Fruit fly (Drosophila melanogaster) whole organism, embryonic: ENCODE data around the gene CG16734.

Source experiments
- Ada2b ChIP-seq: fragments of 200-800 bp; sonication (Bioruptor generic); IDR thresholded peaks from 2 replicates; pipeline ENCODE4 v1.3.6; 2022; ENCODE audit warnings: missing biosample characterization, missing genetic modification characterization
- Antp ChIP-seq: fragments of 200-800 bp; sonication (Bioruptor generic); optimal IDR thresholded peaks from 3 replicates; lab custom pipeline; 2016; ENCODE audit warnings: missing biosample characterization, missing genetic modification characterization
- CG11247 ChIP-seq: fragments of 200-800 bp; sonication (Bioruptor generic); IDR thresholded peaks from 2 replicates; pipeline ENCODE4 v1.3.6; 2022; ENCODE audit warnings: missing biosample characterization, missing genetic modification characterization
- CG13123 ChIP-seq: fragments of 200-800 bp; sonication (Bioruptor generic); optimal IDR thresholded peaks from 2 replicates; lab custom pipeline; 2016; ENCODE audit warnings: missing biosample characterization, missing genetic modification characterization
- CG15696 ChIP-seq: fragments of 200-800 bp; sonication (Bioruptor generic); optimal IDR thresholded peaks from 2 replicates; lab custom pipeline; 2019; ENCODE audit warnings: missing biosample characterization, mild to moderate bottlenecking, missing genetic modification characterization, moderate library complexity
- CG16779 ChIP-seq: fragments of 200-800 bp; sonication (Bioruptor generic); IDR thresholded peaks from 2 replicates; pipeline ENCODE4 v1.3.6; 2022; ENCODE audit warnings: missing biosample characterization, missing genetic modification characterization
- CG17359 ChIP-seq: fragments of 200-800 bp; sonication (Bioruptor generic); optimal IDR thresholded peaks from 3 replicates; lab custom pipeline; 2018; ENCODE audit warnings: missing biosample characterization, mild to moderate bottlenecking, missing genetic modification characterization, moderate library complexity
- CG18011 ChIP-seq: fragments of 200-800 bp; sonication (Bioruptor generic); optimal IDR thresholded peaks from 2 replicates; lab custom pipeline; 2017; ENCODE audit warnings: missing biosample characterization, missing genetic modification characterization, mild to moderate bottlenecking, moderate library complexity, missing genotype
- CG2116 ChIP-seq: fragments of 200-800 bp; sonication (Bioruptor generic); optimal IDR thresholded peaks from 3 replicates; lab custom pipeline; 2018; ENCODE audit warnings: missing biosample characterization, mild to moderate bottlenecking, missing genetic modification characterization
- CG2678 ChIP-seq: fragments of 200-800 bp; sonication (Bioruptor generic); optimal IDR thresholded peaks from 3 replicates; lab custom pipeline; 2019; ENCODE audit warnings: missing biosample characterization, mild to moderate bottlenecking, missing genetic modification characterization, moderate library complexity
- CG32772 ChIP-seq: fragments of 200-800 bp; sonication (Bioruptor generic); IDR thresholded peaks from 2 replicates; pipeline ENCODE4 v1.3.6; 2022; ENCODE audit warnings: missing biosample characterization, missing genetic modification characterization
- CG34376 ChIP-seq: fragments of 200-800 bp; sonication (Bioruptor generic); optimal IDR thresholded peaks from 2 replicates; lab custom pipeline; 2018; ENCODE audit warnings: missing biosample characterization, mild to moderate bottlenecking, missing genetic modification characterization
- CG4282 ChIP-seq: fragments of 200-800 bp; sonication (Bioruptor generic); optimal IDR thresholded peaks from 2 replicates; lab custom pipeline; 2016; ENCODE audit warnings: missing biosample characterization, missing genetic modification characterization
- CG4404 ChIP-seq: fragments of 200-800 bp; sonication (Bioruptor generic); IDR thresholded peaks from 2 replicates; pipeline ENCODE4 v1.3.6; 2022; ENCODE audit warnings: missing biosample characterization, missing genetic modification characterization
- CG4730 ChIP-seq: fragments of 200-800 bp; sonication (Bioruptor generic); IDR thresholded peaks from 2 replicates; pipeline ENCODE4 v1.3.6; 2022; ENCODE audit warnings: missing biosample characterization, missing genetic modification characterization
- CG5245 ChIP-seq: fragments of 200-800 bp; sonication (Bioruptor generic); optimal IDR thresholded peaks from 3 replicates; lab custom pipeline; 2016; ENCODE audit warnings: missing biosample characterization, missing genetic modification characterization
- CG6765 ChIP-seq: fragments of 200-800 bp; sonication (Bioruptor generic); optimal IDR thresholded peaks from 3 replicates; lab custom pipeline; 2017; ENCODE audit warnings: missing biosample characterization, mild to moderate bottlenecking, missing genetic modification characterization
- CG7372 ChIP-seq: fragments of 200-800 bp; sonication (Bioruptor generic); IDR thresholded peaks from 2 replicates; pipeline ENCODE4 v1.3.6; 2022; ENCODE audit warnings: missing biosample characterization, missing genetic modification characterization
- CG8089 ChIP-seq: fragments of 200-800 bp; sonication (Bioruptor generic); optimal IDR thresholded peaks from 3 replicates; lab custom pipeline; 2016; ENCODE audit warnings: missing biosample characterization, missing genetic modification characterization
- CG9817 ChIP-seq: fragments of 200-800 bp; sonication (Bioruptor generic); optimal IDR thresholded peaks from 2 replicates; lab custom pipeline; 2018; ENCODE audit warnings: missing biosample characterization, mild to moderate bottlenecking, missing genetic modification characterization, moderate library complexity
- Drgx ChIP-seq: fragments of 200-800 bp; sonication (Bioruptor generic); IDR thresholded peaks from 2 replicates; pipeline ENCODE4 v1.3.6; 2022; ENCODE audit warnings: missing biosample characterization, missing genetic modification characterization
- E2f2 ChIP-seq: fragments of 200-800 bp; sonication (Bioruptor generic); IDR thresholded peaks from 2 replicates; pipeline ENCODE4 v1.3.6; 2022; ENCODE audit warnings: missing biosample characterization, missing genetic modification characterization
- Eip74EF ChIP-seq, 2 experiments: fragments of 200-800 bp in 1 of 2; fragments of >200 bp in 1 of 2; sonication (Bioruptor generic) in 1 of 2; optimal IDR thresholded peaks; 2 replicates each; lab custom pipeline; 2017 to 2019; ENCODE audit warnings: missing biosample characterization in 2 of 2, missing genetic modification characterization in 2 of 2, mild to moderate bottlenecking in 1 of 2, moderate library complexity in 1 of 2
- Elba2 ChIP-seq: fragments of 200-800 bp; sonication (Bioruptor generic); optimal IDR thresholded peaks from 3 replicates; lab custom pipeline; 2016; ENCODE audit warnings: missing biosample characterization, missing genetic modification characterization
- Ets65A ChIP-seq: fragments of 200-800 bp; sonication (Bioruptor generic); peaks from one replicate; lab custom pipeline; 2016; ENCODE audit warnings: missing biosample characterization, missing genetic modification characterization
- HLH3B ChIP-seq: fragments of 200-800 bp; sonication (Bioruptor generic); IDR thresholded peaks from 2 replicates; pipeline ENCODE4 v1.3.6; 2022; ENCODE audit warnings: missing biosample characterization, missing genetic modification characterization
- HLHmδ ChIP-seq: fragments of 200-800 bp; sonication (Bioruptor generic); optimal IDR thresholded peaks from 2 replicates; lab custom pipeline; 2018; ENCODE audit warnings: missing biosample characterization, mild to moderate bottlenecking, missing genetic modification characterization, moderate library complexity
- HmgD ChIP-seq: fragments of 200-800 bp; sonication (Bioruptor generic); optimal IDR thresholded peaks from 3 replicates; lab custom pipeline; 2016; ENCODE audit warnings: missing biosample characterization, missing genetic modification characterization
- Lhr ChIP-seq: fragments of 200-800 bp; sonication (Bioruptor generic); optimal IDR thresholded peaks from 3 replicates; lab custom pipeline; 2017; ENCODE audit warnings: mild to moderate bottlenecking, missing biosample characterization, missing genetic modification reagents, missing genetic modification characterization
- Mes4 ChIP-seq: fragments of 200-800 bp; sonication (Bioruptor generic); optimal IDR thresholded peaks from 2 replicates; lab custom pipeline; 2016; ENCODE audit warnings: missing biosample characterization, missing genetic modification characterization
- NC2α ChIP-seq: fragments of 200-800 bp; sonication (Bioruptor generic); optimal IDR thresholded peaks from 2 replicates; lab custom pipeline; 2016; ENCODE audit warnings: missing biosample characterization, missing genetic modification characterization
- Nf-YB ChIP-seq: fragments of 200-800 bp; sonication (Bioruptor generic); optimal IDR thresholded peaks from 3 replicates; lab custom pipeline; 2019; ENCODE audit warnings: missing biosample characterization, mild to moderate bottlenecking, missing genetic modification characterization, moderate library complexity
- btn ChIP-seq: fragments of 200-800 bp; sonication (Bioruptor generic); optimal IDR thresholded peaks from 2 replicates; lab custom pipeline; 2016; ENCODE audit warnings: missing biosample characterization, missing genetic modification characterization
- ci ChIP-seq: fragments of 200-800 bp; sonication (Bioruptor generic); IDR thresholded peaks from 3 replicates; pipeline ENCODE4 v1.3.6; 2022; ENCODE audit warnings: missing biosample characterization, missing genetic modification characterization
- crc ChIP-seq: fragments of 200-800 bp; sonication (Bioruptor generic); optimal IDR thresholded peaks from 2 replicates; lab custom pipeline; 2016; ENCODE audit warnings: missing biosample characterization, missing genetic modification characterization
- crp ChIP-seq, 2 experiments: fragments of 200-800 bp; sonication (Bioruptor generic); optimal IDR thresholded peaks; 2 replicates in 1 of 2; 3 replicates in 1 of 2; lab custom pipeline; 2017; ENCODE audit warnings: missing biosample characterization in 2 of 2, missing genetic modification characterization in 2 of 2, mild to moderate bottlenecking in 1 of 2, moderate library complexity in 1 of 2
- danr ChIP-seq: fragments of 200-800 bp; sonication (Bioruptor generic); IDR thresholded peaks from 2 replicates; pipeline ENCODE4 v1.3.6; 2022; ENCODE audit warnings: missing biosample characterization, missing genetic modification characterization
- fru ChIP-seq: fragments of >200 bp; optimal IDR thresholded peaks from 2 replicates; lab custom pipeline; 2017
- gcm2 ChIP-seq: fragments of 200-800 bp; sonication (Bioruptor generic); optimal IDR thresholded peaks from 2 replicates; lab custom pipeline; 2016; ENCODE audit warnings: missing biosample characterization, missing genetic modification characterization
- gem ChIP-seq: fragments of 200-800 bp; sonication (Bioruptor generic); optimal IDR thresholded peaks from 2 replicates; lab custom pipeline; 2019; ENCODE audit warnings: missing biosample characterization, mild to moderate bottlenecking, missing genetic modification characterization, moderate library complexity
- lab ChIP-seq: fragments of 200-800 bp; sonication (Bioruptor generic); optimal IDR thresholded peaks from 3 replicates; lab custom pipeline; 2017; ENCODE audit warnings: missing biosample characterization, missing genetic modification characterization, mild to moderate bottlenecking, moderate library complexity, missing genetic modification reagents
- maf-S ChIP-seq: fragments of 200-800 bp; sonication (Bioruptor generic); optimal IDR thresholded peaks from 2 replicates; lab custom pipeline; 2016; ENCODE audit warnings: missing biosample characterization, missing genetic modification characterization
- nmo ChIP-seq: fragments of 200-800 bp; sonication (Bioruptor generic); optimal IDR thresholded peaks from 2 replicates; lab custom pipeline; 2018; ENCODE audit warnings: missing biosample characterization, mild to moderate bottlenecking, missing genetic modification characterization, moderate library complexity
- ro ChIP-seq: fragments of 200-800 bp; sonication (Bioruptor generic); IDR thresholded peaks from 2 replicates; pipeline ENCODE4 v1.3.6; 2022; ENCODE audit warnings: missing biosample characterization, missing genetic modification characterization
- slbo ChIP-seq: fragments of 200-800 bp; sonication (Bioruptor generic); IDR thresholded peaks from 2 replicates; pipeline ENCODE4 v1.3.6; 2022; ENCODE audit warnings: missing biosample characterization, missing genetic modification characterization
- slou ChIP-seq: fragments of 200-800 bp; sonication (Bioruptor generic); optimal IDR thresholded peaks from 3 replicates; lab custom pipeline; 2016; ENCODE audit warnings: missing biosample characterization, missing genetic modification characterization
- vnd ChIP-seq: fragments of 200-800 bp; sonication (Bioruptor generic); IDR thresholded peaks from 3 replicates; pipeline ENCODE4 v1.3.6; 2022; ENCODE audit warnings: missing biosample characterization, missing genetic modification characterization; ENCODE audit not compliant: partially characterized antibody
- wek ChIP-seq: fragments of 200-800 bp; sonication (Bioruptor generic); optimal IDR thresholded peaks from 3 replicates; lab custom pipeline; 2018; ENCODE audit warnings: missing biosample characterization, mild to moderate bottlenecking, missing genetic modification characterization, moderate library complexity

The CG16734 gene

dm6 chr3R:9227944-9228343 lies 26.9 kb upstream of the CG16734 start:
- no peak for TF ChIP-seq CG8089 (GFP tag; lab: Kevin White, UChicago)
- TF ChIP-seq CG18011 (GFP tag; lab: Kevin White, UChicago), result no peak
- TF ChIP-seq Antp (GFP tag; lab: Kevin White, UChicago), result no peak
- TF ChIP-seq nmo (GFP tag; lab: Kevin White, UChicago), result no peak
- TF ChIP-seq Ets65A (GFP tag; lab: Kevin White, UChicago), result peak; percentile 22
- no peak for TF ChIP-seq HmgD (GFP tag; lab: Kevin White, UChicago)
- peak; percentile 73 for TF ChIP-seq Elba2
- no peak for TF ChIP-seq crp (GFP tag; optimal IDR thresholded peaks at IDR 0.05; lab: Kevin White, UChicago)
- TF ChIP-seq Drgx (GFP tag; lab: Robert Waterston, UW), result peak; percentile 60
- TF ChIP-seq CG4404, result no peak
- TF ChIP-seq ci (GFP tag; lab: Robert Waterston, UW), result no peak
- no peak for TF ChIP-seq vnd (GFP tag; lab: Robert Waterston, UW)

dm6 chr3R:9229075-9229835 lies 25.6 kb upstream of the CG16734 start:
- TF ChIP-seq CG5245 (GFP tag; lab: Kevin White, UChicago) (peak; percentile 75), Ada2b (GFP tag; lab: Robert Waterston, UW) (peak; percentile 65; the same call in 1 of the 2 replicates), slou (GFP tag; lab: Kevin White, UChicago) (peak; percentile 38), danr (GFP tag; lab: Robert Waterston, UW) (peak; percentile 39; the same call in 1 of the 2 replicates), wek (GFP tag; lab: Kevin White, UChicago) (no peak), Nf-YB (GFP tag; lab: Kevin White, UChicago) (peak; percentile 52), Lhr (GFP tag; lab: Kevin White, UChicago) (peak; percentile 57), Mes4 (GFP tag; lab: Kevin White, UChicago) (peak; percentile 80), HLHmδ (GFP tag; lab: Kevin White, UChicago) (peak; percentile 81), ro (GFP tag; lab: Robert Waterston, UW) (peak; percentile 53; the same call in 1 of the 2 replicates), CG2678 (tag; lab: Kevin White, UChicago) (peak; percentile 82), CG17359 (peak; percentile 75), CG4282 (peak; percentile 13), CG9817 (tag; lab: Kevin White, UChicago) (no peak), Eip74EF (GFP tag; optimal IDR thresholded peaks at IDR 0.05; lab: Kevin White, UChicago) (peak in 1 of 2 experiments; percentile 58), CG15696 (peak; percentile 63), fru (lab: Kevin White, UChicago) (no peak), CG7372 (0 out of 2 replicates have a peak, but pooled peaks have one; percentile 24), CG16779 (GFP tag; lab: Robert Waterston, UW) (no peak), CG13123 (GFP tag; lab: Kevin White, UChicago) (peak; percentile 61), CG6765 (GFP tag; lab: Kevin White, UChicago) (no peak), CG2116 (GFP tag; lab: Kevin White, UChicago) (peak; percentile 50), slbo (GFP tag; lab: Robert Waterston, UW) (peak; percentile 72), NC2α (peak; percentile 78), HLH3B (GFP tag; lab: Robert Waterston, UW) (peak; percentile 66), gem (peak; percentile 89), CG32772 (peak; percentile 69), CG11247 (GFP tag; lab: Robert Waterston, UW) (0 out of 2 replicates have a peak, but pooled peaks have one; percentile 38), gcm2 (GFP tag; lab: Kevin White, UChicago) (no peak), CG4730 (GFP tag; lab: Robert Waterston, UW) (0 out of 2 replicates have a peak, but pooled peaks have one; percentile 38), Drgx (GFP tag; lab: Robert Waterston, UW) (peak; percentile 95), btn (peak; percentile 79), lab (GFP tag; lab: Kevin White, UChicago) (peak; percentile 78), CG4404 (peak; percentile 56), CG34376 (peak; percentile 8), maf-S (GFP tag; lab: Kevin White, UChicago) (peak; percentile 67), crc (peak; percentile 70), E2f2 (GFP tag; lab: Robert Waterston, UW) (peak; percentile 49)
